Worm (Caenorhabditis elegans) whole organism, mixed stage, embryonic: ENCODE results near the gene C08B6.11.

Source experiments
- M03D4.4 ChIP-seq: sonication (generic microtip); optimal IDR thresholded peaks from 2 replicates; lab custom pipeline; 2017; ENCODE audit warnings: mild to moderate bottlenecking, missing genetic modification characterization, missing compliant biosample characterization
- ceh-39 ChIP-seq: fragments of 150-350 bp; optimal IDR thresholded peaks from 2 replicates; lab custom pipeline; 2014; ENCODE audit warnings: missing biosample characterization, missing genetic modification characterization
- ceh-43 ChIP-seq: fragments of 200-800 bp; sonication (Bioruptor generic); optimal IDR thresholded peaks from 2 replicates; lab custom pipeline; 2018; ENCODE audit warnings: mild to moderate bottlenecking, missing genetic modification characterization, moderate library complexity, missing compliant biosample characterization
- ceh-83 ChIP-seq: fragments of 200-800 bp; sonication (Bioruptor generic); optimal IDR thresholded peaks from 2 replicates; lab custom pipeline; 2018; ENCODE audit warnings: mild to moderate bottlenecking, missing genetic modification characterization, missing compliant biosample characterization
- ces-1 ChIP-seq: fragments of 150-350 bp; optimal IDR thresholded peaks from 2 replicates; lab custom pipeline; 2014; ENCODE audit warnings: missing biosample characterization, missing genetic modification reagents, missing genetic modification characterization
- cnd-1 ChIP-seq: fragments of 200-800 bp; sonication (Bioruptor generic); optimal IDR thresholded peaks from 2 replicates; lab custom pipeline; 2018; ENCODE audit warnings: mild to moderate bottlenecking, missing genetic modification characterization, missing compliant biosample characterization
- drap-1 ChIP-seq: fragments of 200-800 bp; sonication (Bioruptor generic); optimal IDR thresholded peaks from 3 replicates; lab custom pipeline; 2018; ENCODE audit warnings: mild to moderate bottlenecking, missing genetic modification characterization, missing compliant biosample characterization
- elt-1 ChIP-seq: sonication (generic microtip); optimal IDR thresholded peaks from 2 replicates; lab custom pipeline; 2017; ENCODE audit warnings: missing genetic modification characterization, mild to moderate bottlenecking, missing compliant biosample characterization, antibody characterized with exemption, moderate library complexity, borderline replicate concordance; ENCODE audit not compliant: insufficient read depth
- elt-3 ChIP-seq: fragments of 150-350 bp; optimal IDR thresholded peaks from 2 replicates; lab custom pipeline; 2014; ENCODE audit warnings: missing biosample characterization, missing genetic modification characterization
- flh-1 ChIP-seq: fragments of 200-800 bp; sonication (Bioruptor generic); optimal IDR thresholded peaks from 2 replicates; lab custom pipeline; 2018; ENCODE audit warnings: mild to moderate bottlenecking, missing genetic modification characterization, moderate library complexity, missing compliant biosample characterization
- ham-2 ChIP-seq: fragments of 200-800 bp; sonication (Bioruptor generic); optimal IDR thresholded peaks from 2 replicates; lab custom pipeline; 2018; ENCODE audit warnings: mild to moderate bottlenecking, missing genetic modification characterization, missing compliant biosample characterization
- hlh-1 ChIP-seq: fragments of 150-350 bp; optimal IDR thresholded peaks from 2 replicates; lab custom pipeline; 2014; ENCODE audit warnings: missing biosample characterization, missing genetic modification reagents, missing genetic modification characterization
- lin-13 ChIP-seq: fragments of 150-350 bp; optimal IDR thresholded peaks from 2 replicates; lab custom pipeline; 2014; ENCODE audit warnings: missing biosample characterization, missing genetic modification characterization
- lsy-2 ChIP-seq: fragments of 150-350 bp; optimal IDR thresholded peaks from 2 replicates; lab custom pipeline; 2014; ENCODE audit warnings: missing biosample characterization, missing genetic modification characterization
- mab-5 ChIP-seq: fragments of 150-350 bp; optimal IDR thresholded peaks from 2 replicates; lab custom pipeline; 2014; ENCODE audit warnings: missing biosample characterization, missing genetic modification characterization
- mep-1 ChIP-seq: fragments of 150-350 bp; optimal IDR thresholded peaks from 2 replicates; lab custom pipeline; 2017; ENCODE audit warnings: missing biosample characterization, missing genetic modification reagents, missing genetic modification characterization, inconsistent platforms
- mls-2 ChIP-seq: sonication (generic microtip); optimal IDR thresholded peaks from 2 replicates; lab custom pipeline; 2016; ENCODE audit warnings: mild to moderate bottlenecking, missing genetic modification characterization, moderate library complexity, missing compliant biosample characterization
- nhr-12 ChIP-seq: fragments of 150-350 bp; optimal IDR thresholded peaks from 2 replicates; lab custom pipeline; 2014; ENCODE audit warnings: missing biosample characterization, missing genetic modification characterization
- nhr-2 ChIP-seq: fragments of 150-350 bp; optimal IDR thresholded peaks from 2 replicates; lab custom pipeline; 2014; ENCODE audit warnings: missing biosample characterization, missing genetic modification characterization
- nhr-237 ChIP-seq: fragments of 150-350 bp; optimal IDR thresholded peaks from 2 replicates; lab custom pipeline; 2014; ENCODE audit warnings: missing biosample characterization, missing genetic modification characterization
- nhr-28 ChIP-seq: fragments of 150-350 bp; optimal IDR thresholded peaks from 2 replicates; lab custom pipeline; 2014; ENCODE audit warnings: missing biosample characterization, missing genetic modification characterization
- nhr-76 ChIP-seq: sonication (generic microtip); optimal IDR thresholded peaks from 2 replicates; lab custom pipeline; 2017; ENCODE audit warnings: missing biosample characterization, missing genetic modification characterization
- pha-4 ChIP-seq: fragments of 150-350 bp; optimal IDR thresholded peaks from 2 replicates; lab custom pipeline; 2018; ENCODE audit warnings: missing biosample characterization, missing genetic modification reagents, missing genetic modification characterization
- sem-2 ChIP-seq: fragments of 200-800 bp; sonication (Bioruptor generic); optimal IDR thresholded peaks from 2 replicates; lab custom pipeline; 2018; ENCODE audit warnings: mild to moderate bottlenecking, missing genetic modification characterization, missing compliant biosample characterization
- sptf-1 ChIP-seq: sonication (generic microtip); optimal IDR thresholded peaks from 2 replicates; lab custom pipeline; 2017; ENCODE audit warnings: mild to moderate bottlenecking, missing genetic modification characterization, moderate library complexity, missing compliant biosample characterization
- tbx-8 ChIP-seq: fragments of 200-800 bp; sonication (Bioruptor generic); optimal IDR thresholded peaks from 2 replicates; lab custom pipeline; 2018; ENCODE audit warnings: mild to moderate bottlenecking, missing genetic modification characterization, moderate library complexity, missing compliant biosample characterization
- unc-120 ChIP-seq: sonication (generic microtip); optimal IDR thresholded peaks from 2 replicates; lab custom pipeline; 2017; ENCODE audit warnings: missing genetic modification characterization, missing compliant biosample characterization; ENCODE audit not compliant: poor library complexity, severe bottlenecking
- unc-39 ChIP-seq: fragments of 150-350 bp; optimal IDR thresholded peaks from 2 replicates; lab custom pipeline; 2014; ENCODE audit warnings: missing biosample characterization, missing genetic modification characterization
- unc-62 ChIP-seq: fragments of 150-350 bp; optimal IDR thresholded peaks from 2 replicates; lab custom pipeline; 2014; ENCODE audit warnings: missing biosample characterization, missing genetic modification reagents, missing genetic modification characterization
- zip-8 ChIP-seq: fragments of 150-350 bp; optimal IDR thresholded peaks from 2 replicates; lab custom pipeline; 2014; ENCODE audit warnings: missing biosample characterization, missing genetic modification characterization
- ztf-11 ChIP-seq: fragments of 150-350 bp; optimal IDR thresholded peaks from 2 replicates; lab custom pipeline; 2014; ENCODE audit warnings: missing biosample characterization, missing genetic modification characterization

The C08B6.11 gene

DNA sequence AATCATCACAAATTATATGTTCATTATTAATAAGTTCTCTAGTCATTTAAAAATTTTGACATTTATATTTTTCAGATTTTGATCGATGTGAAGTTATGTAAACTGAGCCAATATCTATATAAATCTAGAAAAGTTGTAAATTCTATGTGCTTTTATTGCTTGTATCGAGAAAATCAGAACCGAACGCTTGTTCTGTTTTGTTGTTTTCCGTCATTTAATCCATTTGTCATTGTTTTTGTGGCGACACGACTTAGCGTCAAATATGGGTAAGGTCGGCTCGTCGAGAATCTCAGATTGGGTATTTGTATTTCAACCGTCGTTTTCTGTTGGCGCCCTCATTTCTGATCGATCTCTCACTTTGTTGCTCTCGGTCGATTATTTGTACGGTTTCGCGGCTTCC is 6.9 kb downstream of the C08B6.11 start, which contains the start of gene cht-5:
cht-5 (plus strand) TSS at position 301 of the 400 bp plus-strand sequence.
- TF ChIP-seq M03D4.4 (tag; lab: Kevin White, UChicago), result no peak
- TF ChIP-seq sem-2 (GFP tag; lab: Kevin White, UChicago), result no peak
- no peak for TF ChIP-seq mab-5 (tag; lab: Kevin White, UChicago)
- no peak for TF ChIP-seq elt-1
- no peak for TF ChIP-seq cnd-1 (tag; lab: Kevin White, UChicago)
- no peak for TF ChIP-seq ceh-83 (GFP tag; lab: Kevin White, UChicago)
- no peak for TF ChIP-seq lsy-2 (tag; lab: Kevin White, UChicago)
- TF ChIP-seq elt-3 (tag; lab: Kevin White, UChicago), result no peak
- no peak for TF ChIP-seq unc-39
- no peak for TF ChIP-seq ceh-39 (tag; lab: Kevin White, UChicago)
- no peak for TF ChIP-seq mls-2 (tag; lab: Kevin White, UChicago)
- no peak for TF ChIP-seq flh-1 (GFP tag; lab: Kevin White, UChicago)
- TF ChIP-seq zip-8, result no peak
- no peak for TF ChIP-seq hlh-1 (tag; lab: Kevin White, UChicago)
- no peak for TF ChIP-seq pha-4
- no peak for TF ChIP-seq drap-1 (GFP tag; lab: Kevin White, UChicago)
- no peak for TF ChIP-seq nhr-237 (tag; lab: Kevin White, UChicago)

DNA sequence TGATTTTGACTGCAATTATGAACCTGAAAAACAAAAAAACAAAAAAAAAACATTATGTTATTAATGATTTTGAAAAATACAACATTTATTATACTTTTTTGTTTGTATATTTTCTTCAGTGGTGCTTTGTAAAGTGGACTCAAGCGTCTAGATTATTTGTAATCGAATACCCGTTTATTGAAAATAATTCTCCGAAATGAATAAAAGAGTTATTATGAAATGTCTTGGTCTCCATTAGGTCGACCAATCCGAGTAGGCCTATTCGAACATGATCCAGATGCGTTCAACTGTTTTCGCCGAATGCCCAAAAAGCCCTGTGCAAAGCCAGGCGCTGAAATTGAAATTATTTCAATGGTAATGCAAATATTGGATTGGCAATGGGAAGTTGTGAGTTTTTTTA is 10.1 kb downstream of the C08B6.11 start, which contains the start of gene C08B6.5:
C08B6.5 (plus strand) TSS at position 301 of the 400 bp plus-strand sequence.
- no peak for TF ChIP-seq nhr-2 (tag; lab: Kevin White, UChicago)
- TF ChIP-seq sptf-1 (tag; lab: Kevin White, UChicago), result no peak
- TF ChIP-seq cnd-1 (tag; lab: Kevin White, UChicago), result no peak
- TF ChIP-seq lin-13 (tag; lab: Kevin White, UChicago), result no peak
- TF ChIP-seq, all 35 proteins: peak for 0

DNA sequence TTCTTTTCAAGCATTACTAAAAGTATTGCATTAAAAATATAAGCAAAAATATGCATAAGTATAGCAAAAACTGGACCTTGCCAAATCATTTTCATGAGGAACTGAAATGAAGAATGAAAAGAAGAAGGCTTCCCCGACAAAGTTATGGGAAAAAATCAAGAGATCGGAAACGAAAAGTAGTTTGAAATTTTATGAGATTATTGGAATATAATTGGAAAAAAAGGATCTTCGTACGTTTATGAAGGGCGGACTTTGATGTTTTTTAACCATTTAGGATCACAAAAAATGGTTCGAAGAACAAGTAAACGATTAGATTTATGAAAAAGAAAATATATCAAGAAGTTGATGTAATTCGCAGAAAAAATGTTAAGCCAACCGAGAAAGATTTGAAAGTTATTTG is 13.5 kb downstream of the C08B6.11 start, which contains the start of gene srxa-18:
srxa-18 (minus strand) TSS at position 100 of the 400 bp plus-strand sequence.
- TF ChIP-seq flh-1 (GFP tag; lab: Kevin White, UChicago) (no peak), drap-1 (GFP tag; lab: Kevin White, UChicago) (no peak), unc-62 (GFP tag; lab: Kevin White, UChicago) (no peak), hlh-1 (tag; lab: Kevin White, UChicago) (no peak), elt-1 (no peak), sptf-1 (tag; lab: Kevin White, UChicago) (no peak), nhr-76 (tag; lab: Kevin White, UChicago) (no peak), sem-2 (GFP tag; lab: Kevin White, UChicago) (no peak), elt-3 (tag; lab: Kevin White, UChicago) (no peak), cnd-1 (tag; lab: Kevin White, UChicago) (no peak), nhr-28 (no peak), M03D4.4 (tag; lab: Kevin White, UChicago) (no peak), ces-1 (no peak), lsy-2 (tag; lab: Kevin White, UChicago) (no peak), lin-13 (tag; lab: Kevin White, UChicago) (no peak)

DNA sequence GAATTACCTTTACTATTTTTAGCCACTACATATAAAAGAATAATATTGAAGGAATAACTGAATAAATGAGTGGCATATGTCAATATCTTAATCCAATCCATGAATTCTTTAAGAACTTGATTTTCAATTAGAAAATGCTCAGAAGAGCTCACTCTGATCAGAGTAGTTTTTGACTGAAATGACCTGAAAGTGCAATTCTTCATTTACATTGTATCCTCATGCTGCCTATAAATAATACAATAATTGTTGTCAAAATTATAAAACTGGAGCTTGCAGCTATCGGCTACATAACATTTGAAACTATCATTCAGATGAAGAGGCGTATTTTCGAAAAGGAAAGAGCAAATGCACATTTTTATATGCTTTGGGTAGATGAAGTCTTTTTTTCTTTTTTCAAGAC is 15.3 kb downstream of the C08B6.11 start, which contains the start of gene srxa-19:
srxa-19 (minus strand) TSS at position 101 of the 400 bp plus-strand sequence.
- TF ChIP-seq drap-1 (GFP tag; lab: Kevin White, UChicago), result no peak
- no peak for TF ChIP-seq mep-1 (tag; lab: Kevin White, UChicago)
- no peak for TF ChIP-seq unc-39
- TF ChIP-seq ceh-43 (GFP tag; lab: Kevin White, UChicago), result no peak
- TF ChIP-seq mab-5 (tag; lab: Kevin White, UChicago), result no peak
- TF ChIP-seq unc-120 (tag; lab: Kevin White, UChicago), result no peak
- TF ChIP-seq nhr-28, result no peak
- TF ChIP-seq sptf-1 (tag; lab: Kevin White, UChicago), result no peak
- TF ChIP-seq lin-13 (tag; lab: Kevin White, UChicago), result no peak
- no peak for TF ChIP-seq sem-2 (GFP tag; lab: Kevin White, UChicago)
- no peak for TF ChIP-seq tbx-8
- no peak for TF ChIP-seq ham-2 (GFP tag; lab: Kevin White, UChicago)

DNA sequence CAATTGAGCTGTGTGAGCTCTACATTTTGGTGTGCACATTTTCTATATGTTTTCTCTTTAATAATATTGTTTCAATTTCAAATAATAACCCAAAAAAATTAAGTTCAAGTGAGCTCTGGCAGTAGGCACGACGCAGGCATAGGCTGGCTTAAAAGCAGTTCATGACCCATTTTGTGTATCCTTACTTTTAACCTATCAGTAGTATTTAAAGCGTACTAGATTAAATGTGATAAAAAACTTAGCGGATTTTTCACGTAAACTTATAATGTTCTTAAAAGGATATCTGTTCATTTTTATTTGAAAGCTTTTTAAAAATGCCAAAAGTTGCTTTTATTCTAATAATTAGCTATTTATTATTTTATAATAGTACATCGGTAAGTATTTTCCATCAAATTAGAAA is 15.9 kb downstream of the C08B6.11 start, which contains the start of gene C08B6.6:
C08B6.6 (plus strand) TSS at position 301 of the 400 bp plus-strand sequence.
- no peak for TF ChIP-seq zip-8
- no peak for TF ChIP-seq M03D4.4 (tag; lab: Kevin White, UChicago)
- TF ChIP-seq unc-62 (GFP tag; lab: Kevin White, UChicago), result no peak
- TF ChIP-seq flh-1 (GFP tag; lab: Kevin White, UChicago), result no peak
- TF ChIP-seq ztf-11 (tag; lab: Kevin White, UChicago), result no peak
- TF ChIP-seq ceh-39 (tag; lab: Kevin White, UChicago), result no peak
- TF ChIP-seq elt-1, result no peak
- no peak for TF ChIP-seq mls-2 (tag; lab: Kevin White, UChicago)
- no peak for TF ChIP-seq nhr-237 (tag; lab: Kevin White, UChicago)
- no peak for TF ChIP-seq hlh-1 (tag; lab: Kevin White, UChicago)
- no peak for TF ChIP-seq nhr-76 (tag; lab: Kevin White, UChicago)
- no peak for TF ChIP-seq nhr-12 (tag; lab: Kevin White, UChicago)
- no peak for TF ChIP-seq nhr-28
- no peak for TF ChIP-seq lin-13 (tag; lab: Kevin White, UChicago)
- no peak for TF ChIP-seq mab-5 (tag; lab: Kevin White, UChicago)
- no peak for TF ChIP-seq ceh-83 (GFP tag; lab: Kevin White, UChicago)
